Worm (Caenorhabditis elegans) whole organism, L1 larva: ENCODE results near the gene clc-23.

Experiments used
- alr-1 ChIP-seq: fragments of 200-800 bp; sonication (Bioruptor generic); optimal IDR thresholded peaks from 2 replicates; lab custom pipeline; 2018; ENCODE audit warnings: borderline replicate concordance, mild to moderate bottlenecking, missing genetic modification characterization, missing compliant biosample characterization
- egl-27 ChIP-seq, 2 experiments: fragments of 150-350 bp in 1 of 2; sonication (generic microtip); optimal IDR thresholded peaks; 3 replicates each; lab custom pipeline; 2017 to 2018; ENCODE audit warnings: missing biosample characterization in 2 of 2, missing genetic modification characterization in 2 of 2, missing genetic modification reagents in 2 of 2
- elt-2 ChIP-seq: sonication (generic microtip); optimal IDR thresholded peaks from 2 replicates; lab custom pipeline; 2016; ENCODE audit warnings: missing genetic modification characterization, mild to moderate bottlenecking, inconsistent platforms, missing compliant biosample characterization, missing genetic modification reagents
- jun-1 ChIP-seq: fragments of 150-350 bp; optimal IDR thresholded peaks from 2 replicates; lab custom pipeline; 2014; ENCODE audit warnings: missing biosample characterization, missing genetic modification reagents, missing genetic modification characterization
- nhr-11 ChIP-seq: fragments of 150-350 bp; optimal IDR thresholded peaks from 2 replicates; lab custom pipeline; 2014; ENCODE audit warnings: missing biosample characterization, missing genetic modification characterization
- nhr-76 ChIP-seq: sonication (generic microtip); optimal IDR thresholded peaks from 2 replicates; lab custom pipeline; 2017; ENCODE audit warnings: missing biosample characterization, missing genetic modification characterization
- rnt-1 ChIP-seq: sonication (generic microtip); optimal IDR thresholded peaks from 2 replicates; lab custom pipeline; 2016; ENCODE audit warnings: mild to moderate bottlenecking, missing genetic modification characterization, moderate library complexity, missing compliant biosample characterization
- skn-1 ChIP-seq: fragments of 150-350 bp; optimal IDR thresholded peaks from 2 replicates; lab custom pipeline; 2014; ENCODE audit warnings: missing biosample characterization, missing genetic modification characterization
- snu-23 ChIP-seq: sonication (generic microtip); optimal IDR thresholded peaks from 2 replicates; lab custom pipeline; 2016; ENCODE audit warnings: missing genetic modification characterization, missing compliant biosample characterization
- unc-62 ChIP-seq: fragments of 150-350 bp; optimal IDR thresholded peaks from 2 replicates; lab custom pipeline; 2014; ENCODE audit warnings: missing biosample characterization, missing genetic modification reagents, missing genetic modification characterization

- TF ChIP-seq snu-23 (GFP tag; lab: Kevin White, UChicago) (no peak), alr-1 (tag; lab: Kevin White, UChicago) (no peak), elt-2 (tag; lab: Kevin White, UChicago) (peak; percentile 42), skn-1 (no peak), nhr-11 (tag; lab: Kevin White, UChicago) (no peak), jun-1 (tag; lab: Kevin White, UChicago) (no peak), unc-62 (GFP tag; lab: Kevin White, UChicago) (no peak), nhr-76 (tag; lab: Kevin White, UChicago) (no peak), rnt-1 (tag; lab: Kevin White, UChicago) (no peak), egl-27 (tag; optimal IDR thresholded peaks at IDR 0.05; lab: Kevin White, UChicago) (no peak)
Observed at ce11 chrIII:1028233-1028632, 7.5 kb downstream of the clc-23 start.
